Worm (Caenorhabditis elegans) whole organism, young adult: Measurements from ENCODE around the gene F13E9.5.
A peak's percentile ranks its signal among the peaks of the same experiment; 100 is the strongest.

Experiments used
- B0261.1 ChIP-seq: sonication (generic microtip); optimal IDR thresholded peaks from 2 replicates; lab custom pipeline; 2016; ENCODE audit warnings: mild to moderate bottlenecking, missing genetic modification characterization, moderate library complexity, missing compliant biosample characterization
- F49E8.2 ChIP-seq: sonication (generic microtip); optimal IDR thresholded peaks from 3 replicates; lab custom pipeline; 2017; ENCODE audit warnings: missing genetic modification characterization, mild to moderate bottlenecking, missing compliant biosample characterization, antibody characterized with exemption, moderate library complexity; ENCODE audit not compliant: insufficient read depth
- F52B5.7 ChIP-seq: sonication (generic microtip); optimal IDR thresholded peaks from 2 replicates; lab custom pipeline; 2016; ENCODE audit warnings: mild to moderate bottlenecking, missing genetic modification characterization, missing compliant biosample characterization
- F57A8.1 ChIP-seq: fragments of 200-800 bp; sonication (Bioruptor generic); optimal IDR thresholded peaks from 2 replicates; lab custom pipeline; 2018; ENCODE audit warnings: mild to moderate bottlenecking, missing genetic modification characterization, moderate library complexity, missing compliant biosample characterization
- F57C9.4 ChIP-seq: sonication (generic microtip); optimal IDR thresholded peaks from 2 replicates; lab custom pipeline; 2017; ENCODE audit warnings: mild to moderate bottlenecking, missing genetic modification characterization, missing compliant biosample characterization
- K11D2.4 ChIP-seq: fragments of 200-800 bp; sonication (Bioruptor generic); IDR thresholded peaks from 2 replicates; pipeline ENCODE4 v1.3.6; 2022; ENCODE audit warnings: missing genetic modification reagents, missing genetic modification characterization, missing compliant biosample characterization
- T07F8.4 ChIP-seq: sonication (generic microtip); optimal IDR thresholded peaks from 2 replicates; lab custom pipeline; 2016; ENCODE audit warnings: mild to moderate bottlenecking, missing genetic modification characterization, moderate library complexity, missing compliant biosample characterization
- Y79H2A.3 ChIP-seq: fragments of 200-800 bp; sonication (Bioruptor generic); conservative IDR thresholded peaks from 2 replicates; pipeline ENCODE4 v1.3.6; 2022; ENCODE audit warnings: missing genetic modification reagents, missing genetic modification characterization, missing compliant biosample characterization
- athp-1 ChIP-seq: sonication (generic microtip); optimal IDR thresholded peaks from 2 replicates; lab custom pipeline; 2017; ENCODE audit warnings: mild to moderate bottlenecking, missing genetic modification characterization, missing compliant biosample characterization
- attf-5 ChIP-seq: fragments of 200-800 bp; sonication (Bioruptor generic); optimal IDR thresholded peaks from 2 replicates; lab custom pipeline; 2018; ENCODE audit warnings: mild to moderate bottlenecking, missing genetic modification characterization, missing compliant biosample characterization
- attf-6 ChIP-seq: fragments of 200-800 bp; sonication (Bioruptor generic); IDR thresholded peaks from 2 replicates; pipeline ENCODE4 v1.3.6; 2022; ENCODE audit warnings: missing genetic modification reagents, missing genetic modification characterization, missing compliant biosample characterization
- ccch-3 ChIP-seq: fragments of 200-800 bp; sonication (Bioruptor generic); optimal IDR thresholded peaks from 2 replicates; lab custom pipeline; 2018; ENCODE audit warnings: mild to moderate bottlenecking, missing genetic modification characterization, missing compliant biosample characterization
- ceh-40 ChIP-seq: fragments of 200-800 bp; sonication (Bioruptor generic); IDR thresholded peaks from 2 replicates; pipeline ENCODE4 v1.3.6; 2022; ENCODE audit warnings: missing genetic modification characterization, missing compliant biosample characterization
- egl-18 ChIP-seq: fragments of 200-800 bp; sonication (Bioruptor generic); IDR thresholded peaks from 2 replicates; pipeline ENCODE4 v1.3.6; 2022; ENCODE audit warnings: missing genetic modification reagents, missing genetic modification characterization, missing compliant biosample characterization
- ets-4 ChIP-seq: fragments of 200-800 bp; sonication (Bioruptor generic); optimal IDR thresholded peaks from 2 replicates; lab custom pipeline; 2018; ENCODE audit warnings: mild to moderate bottlenecking, missing genetic modification characterization, missing compliant biosample characterization
- hlh-26 ChIP-seq: fragments of 200-800 bp; sonication (Bioruptor generic); conservative IDR thresholded peaks from 2 replicates; pipeline ENCODE4 v1.3.6; 2022; ENCODE audit warnings: missing genetic modification reagents, missing genetic modification characterization, missing compliant biosample characterization
- hmg-1.2 ChIP-seq: fragments of 200-800 bp; sonication (Bioruptor generic); IDR thresholded peaks from 2 replicates; pipeline ENCODE4 v1.3.6; 2022; ENCODE audit warnings: missing genetic modification reagents, missing genetic modification characterization, missing compliant biosample characterization
- hrde-1 ChIP-seq: sonication (generic microtip); optimal IDR thresholded peaks from 2 replicates; lab custom pipeline; 2016; ENCODE audit warnings: missing genetic modification characterization, mild to moderate bottlenecking, missing compliant biosample characterization, moderate library complexity, missing genotype, missing genetic modification reagents, borderline replicate concordance
- hsf-1 ChIP-seq: fragments of 200-800 bp; sonication (Bioruptor generic); IDR thresholded peaks from 2 replicates; pipeline ENCODE4 v1.3.6; 2022; ENCODE audit warnings: missing genetic modification reagents, missing genetic modification characterization, missing compliant biosample characterization
- let-526 ChIP-seq: fragments of 200-800 bp; sonication (Bioruptor generic); IDR thresholded peaks from 2 replicates; pipeline ENCODE4 v1.3.6; 2022; ENCODE audit warnings: missing genetic modification reagents, missing genetic modification characterization, missing compliant biosample characterization
- lir-1 ChIP-seq: fragments of 200-800 bp; sonication (Bioruptor generic); conservative IDR thresholded peaks from 2 replicates; pipeline ENCODE4 v1.3.6; 2022; ENCODE audit warnings: missing genetic modification reagents, missing genetic modification characterization, missing compliant biosample characterization
- nhr-27 ChIP-seq: fragments of 200-800 bp; sonication (Bioruptor generic); optimal IDR thresholded peaks from 2 replicates; lab custom pipeline; 2018; ENCODE audit warnings: mild to moderate bottlenecking, missing genetic modification characterization, moderate library complexity, missing compliant biosample characterization
- nhr-80 ChIP-seq: sonication (generic microtip); optimal IDR thresholded peaks from 2 replicates; lab custom pipeline; 2016; ENCODE audit warnings: missing genetic modification characterization, missing compliant biosample characterization
- nhr-90 ChIP-seq: sonication (generic microtip); optimal IDR thresholded peaks from 2 replicates; lab custom pipeline; 2016; ENCODE audit warnings: missing genotype, mild to moderate bottlenecking, missing genetic modification characterization, missing compliant biosample characterization
- rec-8 ChIP-seq, 2 experiments: sonication (generic microtip); optimal IDR thresholded peaks; 2 replicates each; lab custom pipeline; 2016; ENCODE audit warnings: mild to moderate bottlenecking in 2 of 2, missing genetic modification characterization in 2 of 2, missing genetic modification reagents in 2 of 2, missing genotype in 2 of 2, missing biosample characterization in 1 of 2, missing compliant biosample characterization in 1 of 2, moderate library complexity in 1 of 2
- repo-1 ChIP-seq: sonication (generic microtip); optimal IDR thresholded peaks from 2 replicates; lab custom pipeline; 2017; ENCODE audit warnings: mild to moderate bottlenecking, missing genetic modification characterization, missing compliant biosample characterization
- sdz-38 ChIP-seq: sonication (generic microtip); optimal IDR thresholded peaks from 2 replicates; lab custom pipeline; 2016; ENCODE audit warnings: missing genotype, missing genetic modification characterization, missing compliant biosample characterization
- snpc-3.4 ChIP-seq: sonication (generic microtip); optimal IDR thresholded peaks from 2 replicates; lab custom pipeline; 2017; ENCODE audit warnings: missing genetic modification characterization, mild to moderate bottlenecking, missing compliant biosample characterization, antibody characterized with exemption, moderate library complexity, missing genotype, missing genetic modification reagents
- tlf-1 ChIP-seq: fragments of 200-800 bp; sonication (Bioruptor generic); optimal IDR thresholded peaks from 2 replicates; lab custom pipeline; 2018; ENCODE audit warnings: mild to moderate bottlenecking, missing genetic modification characterization, missing compliant biosample characterization
- unc-130 ChIP-seq: sonication (generic microtip); optimal IDR thresholded peaks from 2 replicates; lab custom pipeline; 2016; ENCODE audit warnings: missing genetic modification reagents, missing genetic modification characterization, missing compliant biosample characterization
- zfh-2 ChIP-seq: fragments of 200-800 bp; sonication (Bioruptor generic); conservative IDR thresholded peaks from 2 replicates; pipeline ENCODE4 v1.3.6; 2022; ENCODE audit warnings: missing genetic modification reagents, missing genetic modification characterization, missing compliant biosample characterization
- ztf-22 ChIP-seq: fragments of 200-800 bp; sonication (Bioruptor generic); optimal IDR thresholded peaks from 2 replicates; lab custom pipeline; 2018; ENCODE audit warnings: mild to moderate bottlenecking, missing genetic modification characterization, moderate library complexity, missing compliant biosample characterization
- ztf-3 ChIP-seq: fragments of 200-800 bp; sonication (Bioruptor generic); optimal IDR thresholded peaks from 2 replicates; lab custom pipeline; 2018; ENCODE audit warnings: mild to moderate bottlenecking, missing genetic modification characterization, missing compliant biosample characterization
- ztf-6 ChIP-seq: fragments of 200-800 bp; sonication (Bioruptor generic); IDR thresholded peaks from 2 replicates; pipeline ENCODE4 v1.3.6; 2022; ENCODE audit warnings: missing genetic modification reagents, missing genetic modification characterization, missing compliant biosample characterization

F13E9.5 gene

DNA sequence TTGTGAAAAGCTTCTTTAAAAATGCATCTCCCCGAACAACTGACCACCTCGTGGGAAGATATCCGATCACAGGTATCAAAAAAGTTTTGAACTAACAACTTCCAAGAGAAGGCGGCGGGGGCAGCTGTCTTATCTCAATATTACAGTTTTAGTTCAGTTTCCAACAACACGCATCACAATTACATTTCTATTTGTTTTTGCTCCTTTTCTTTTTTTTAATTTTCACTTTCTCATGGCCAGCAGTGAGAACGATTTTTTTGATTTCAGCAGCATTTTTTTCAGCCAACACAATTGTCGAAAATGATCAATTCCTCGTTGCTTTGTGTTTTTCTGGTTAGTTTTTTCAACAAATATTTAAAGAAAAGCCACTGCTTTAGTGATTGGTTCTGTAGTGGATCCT lies 28.9 kb upstream of the F13E9.5 start, which contains the start of gene ZK593.2:
ZK593.2 (plus strand) TSS at position 301 of the 400 bp plus-strand sequence.
- TF ChIP-seq ztf-22 (GFP tag; lab: Kevin White, UChicago) (no peak), repo-1 (tag; lab: Kevin White, UChicago) (peak; percentile 59)

ce11 chrIV:10909708-10910107 lies 25.5 kb upstream of the F13E9.5 start, which contains the start of gene pyk-2:
Gene pyk-2, plus strand, starts transcription at chrIV:10909913.
- peak; percentile 62 for TF ChIP-seq hmg-1.2 (GFP tag; lab: Robert Waterston, UW)
- TF ChIP-seq hlh-26 (GFP tag; lab: Robert Waterston, UW) = no peak
- TF ChIP-seq Y79H2A.3 (GFP tag; lab: Robert Waterston, UW) = no peak
- TF ChIP-seq nhr-80 (tag; lab: Kevin White, UChicago) = peak; percentile 91
- no peak for TF ChIP-seq snpc-3.4 (tag; lab: Kevin White, UChicago)

DNA sequence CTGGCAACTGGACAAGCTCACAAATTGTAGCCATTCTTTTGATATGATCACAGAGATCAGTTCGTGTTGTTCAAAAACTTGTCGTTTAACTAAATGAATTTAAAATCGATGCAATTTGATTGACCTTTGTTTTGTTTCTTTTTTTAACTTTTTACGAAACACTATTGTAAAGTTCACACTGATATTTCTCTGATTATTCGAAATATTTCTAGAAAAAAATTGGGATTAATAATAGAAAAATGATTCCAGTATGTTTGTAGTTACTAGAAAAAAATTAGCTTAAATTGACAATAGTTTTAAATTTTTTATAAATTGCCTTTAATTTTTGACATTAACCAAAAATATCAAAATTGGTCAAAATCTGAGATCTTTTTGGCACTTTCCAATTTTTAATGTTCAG lies 25.0 kb upstream of the F13E9.5 start, which contains the start of gene ZK596.2:
ZK596.2 (minus strand) TSS at position 101 of the 400 bp plus-strand sequence.
- TF ChIP-seq lir-1 (GFP tag; lab: Robert Waterston, UW) (no peak), B0261.1 (tag; lab: Kevin White, UChicago) (no peak), rec-8 (tag; optimal IDR thresholded peaks at IDR 0.05; lab: Kevin White, UChicago) (no peak), tlf-1 (no peak), ets-4 (no peak), ceh-40 (GFP tag; lab: Robert Waterston, UW) (no peak), nhr-27 (no peak), T07F8.4 (tag; lab: Kevin White, UChicago) (no peak), F52B5.7 (tag; lab: Kevin White, UChicago) (no peak), ccch-3 (GFP tag; lab: Kevin White, UChicago) (no peak), unc-130 (no peak), K11D2.4 (GFP tag; lab: Robert Waterston, UW) (no peak), hsf-1 (GFP tag; lab: Robert Waterston, UW) (no peak), F57C9.4 (tag; lab: Kevin White, UChicago) (no peak), hmg-1.2 (GFP tag; lab: Robert Waterston, UW) (no peak), F49E8.2 (no peak), egl-18 (GFP tag; lab: Robert Waterston, UW) (no peak), ztf-3 (GFP tag; lab: Kevin White, UChicago) (no peak)
- TF ChIP-seq, all 124 proteins: peak for 0

- no peak for TF ChIP-seq attf-6 (GFP tag; lab: Robert Waterston, UW)
- no peak for TF ChIP-seq athp-1
- TF ChIP-seq zfh-2 (GFP tag; lab: Robert Waterston, UW) = no peak
- no peak for TF ChIP-seq F57C9.4 (tag; lab: Kevin White, UChicago)
- TF ChIP-seq F57A8.1 (GFP tag; lab: Kevin White, UChicago) = no peak
- TF ChIP-seq F49E8.2 = no peak
- no peak for TF ChIP-seq let-526 (GFP tag; lab: Robert Waterston, UW)
- no peak for TF ChIP-seq ztf-3 (GFP tag; lab: Kevin White, UChicago)
- no peak for TF ChIP-seq F52B5.7 (tag; lab: Kevin White, UChicago)
- TF ChIP-seq hrde-1 (tag; lab: Kevin White, UChicago) = no peak
- no peak for TF ChIP-seq sdz-38 (tag; lab: Kevin White, UChicago)
- TF ChIP-seq nhr-90 (tag; lab: Kevin White, UChicago) = no peak
- no peak for TF ChIP-seq ztf-6
- no peak for TF ChIP-seq attf-5 (GFP tag; lab: Kevin White, UChicago)
These were observed 20.1 kb upstream of the F13E9.5 start, which contains the start of gene ZK596.3 for ce11 chrIV:10904282-10904681. Gene ZK596.3, minus strand, starts transcription at chrIV:10904382.
